Fruit fly (Drosophila melanogaster) whole organism, prepupa: ENCODE measurements around the gene CG32249.

ENCODE experiments used
- CG10631 ChIP-seq: fragments of 200-800 bp; sonication (Bioruptor generic); optimal IDR thresholded peaks from 2 replicates; lab custom pipeline; 2016; ENCODE audit warnings: missing biosample characterization, missing genetic modification characterization
- CG11294 ChIP-seq: fragments of 200-800 bp; sonication (Bioruptor generic); IDR thresholded peaks from 2 replicates; pipeline ENCODE4 v1.3.6; 2022; ENCODE audit warnings: missing biosample characterization, missing genetic modification characterization
- CG11762 ChIP-seq: fragments of 200-800 bp; sonication (Bioruptor generic); optimal IDR thresholded peaks from 3 replicates; lab custom pipeline; 2016; ENCODE audit warnings: missing biosample characterization, missing genetic modification characterization; ENCODE audit not compliant: insufficient read depth
- CG11902 ChIP-seq: fragments of 200-800 bp; sonication (Bioruptor generic); optimal IDR thresholded peaks from 3 replicates; lab custom pipeline; 2016; ENCODE audit warnings: missing biosample characterization, missing genetic modification characterization
- CG15336 ChIP-seq: fragments of 200-800 bp; sonication (Bioruptor generic); IDR thresholded peaks from 2 replicates; pipeline ENCODE4 v1.3.6; 2022; ENCODE audit warnings: missing biosample characterization, missing genetic modification characterization
- CG1621 ChIP-seq: fragments of 200-800 bp; sonication (Bioruptor generic); optimal IDR thresholded peaks from 3 replicates; lab custom pipeline; 2018; ENCODE audit warnings: missing biosample characterization, mild to moderate bottlenecking, missing genetic modification characterization
- CG16779 ChIP-seq: fragments of 200-800 bp; sonication (Bioruptor generic); optimal IDR thresholded peaks from 3 replicates; lab custom pipeline; 2017; ENCODE audit warnings: missing biosample characterization, mild to moderate bottlenecking, missing genetic modification characterization
- CG3032 ChIP-seq: fragments of 200-800 bp; optimal IDR thresholded peaks from 2 replicates; lab custom pipeline; 2019; ENCODE audit warnings: missing biosample characterization, mild to moderate bottlenecking, missing genetic modification characterization, moderate library complexity
- CG31627 ChIP-seq: fragments of 200-800 bp; sonication (Bioruptor generic); optimal IDR thresholded peaks from 3 replicates; lab custom pipeline; 2016; ENCODE audit warnings: missing biosample characterization, missing genetic modification characterization
- CG34406 ChIP-seq: fragments of 200-800 bp; sonication (Bioruptor generic); optimal IDR thresholded peaks from 3 replicates; lab custom pipeline; 2016; ENCODE audit warnings: missing biosample characterization, missing genetic modification characterization
- CG4318 ChIP-seq: fragments of 200-800 bp; sonication (Bioruptor generic); optimal IDR thresholded peaks from 3 replicates; lab custom pipeline; 2017; ENCODE audit warnings: missing biosample characterization, mild to moderate bottlenecking, missing genetic modification characterization
- CG6163 ChIP-seq: fragments of 200-800 bp; sonication (Bioruptor generic); IDR thresholded peaks from 3 replicates; pipeline ENCODE4 v1.3.6; 2022; ENCODE audit warnings: missing biosample characterization, missing genetic modification characterization
- CG6276 ChIP-seq: fragments of 200-800 bp; sonication (Bioruptor generic); optimal IDR thresholded peaks from 2 replicates; lab custom pipeline; 2017; ENCODE audit warnings: missing biosample characterization, mild to moderate bottlenecking, missing genetic modification characterization
- CG6792 ChIP-seq: fragments of 200-800 bp; sonication (Bioruptor generic); optimal IDR thresholded peaks from 3 replicates; lab custom pipeline; 2016; ENCODE audit warnings: missing biosample characterization, missing genetic modification characterization
- CG6808 ChIP-seq: fragments of 200-800 bp; sonication (Bioruptor generic); optimal IDR thresholded peaks from 3 replicates; lab custom pipeline; 2017; ENCODE audit warnings: missing biosample characterization, missing genetic modification characterization, mild to moderate bottlenecking, moderate library complexity, missing genetic modification reagents
- CG6854 ChIP-seq: fragments of 200-800 bp; sonication (Bioruptor generic); optimal IDR thresholded peaks from 2 replicates; lab custom pipeline; 2017; ENCODE audit warnings: missing biosample characterization, mild to moderate bottlenecking, missing genetic modification characterization
- CG7368 ChIP-seq: fragments of 200-800 bp; sonication (Bioruptor generic); optimal IDR thresholded peaks from 3 replicates; lab custom pipeline; 2016; ENCODE audit warnings: missing biosample characterization, missing genetic modification characterization
- CG8119 ChIP-seq: fragments of 200-800 bp; sonication (Bioruptor generic); IDR thresholded peaks from 3 replicates; pipeline ENCODE4 v1.3.6; 2022; ENCODE audit warnings: missing biosample characterization, missing genetic modification characterization
- CG8319 ChIP-seq: fragments of 200-800 bp; sonication (Bioruptor generic); optimal IDR thresholded peaks from 3 replicates; lab custom pipeline; 2016; ENCODE audit warnings: missing biosample characterization, missing genetic modification characterization
- CG8632 ChIP-seq: fragments of 200-800 bp; sonication (Bioruptor generic); optimal IDR thresholded peaks from 3 replicates; lab custom pipeline; 2016; ENCODE audit warnings: missing biosample characterization, missing genetic modification characterization
- Eip75B ChIP-seq: fragments of 200-800 bp; sonication (Bioruptor generic); optimal IDR thresholded peaks from 3 replicates; lab custom pipeline; 2016; ENCODE audit warnings: missing biosample characterization, missing genetic modification characterization
- Eip78C ChIP-seq: fragments of 200-800 bp; sonication (Bioruptor generic); peaks from one replicate; lab custom pipeline; 2016; ENCODE audit warnings: missing biosample characterization, missing genetic modification characterization
- Eip93F ChIP-seq: fragments of 200-800 bp; sonication (Bioruptor generic); optimal IDR thresholded peaks from 2 replicates; lab custom pipeline; 2016; ENCODE audit warnings: missing biosample characterization, mild to moderate bottlenecking, missing genetic modification characterization
- Ets21C ChIP-seq: fragments of 200-800 bp; sonication (Bioruptor generic); optimal IDR thresholded peaks from 3 replicates; lab custom pipeline; 2016; ENCODE audit warnings: missing biosample characterization, missing genetic modification characterization
- Hr38 ChIP-seq: sonication (Bioruptor generic); optimal IDR thresholded peaks from 2 replicates; lab custom pipeline; 2016; ENCODE audit warnings: missing biosample characterization, missing genetic modification characterization
- Hr39 ChIP-seq: fragments of 200-800 bp; sonication (Bioruptor generic); optimal IDR thresholded peaks from 2 replicates; lab custom pipeline; 2016; ENCODE audit warnings: missing biosample characterization, missing genetic modification characterization
- Hr4 ChIP-seq: fragments of 200-800 bp; sonication (Bioruptor generic); optimal IDR thresholded peaks from 3 replicates; lab custom pipeline; 2016; ENCODE audit warnings: missing biosample characterization, missing genetic modification characterization
- Lpt ChIP-seq: fragments of 200-800 bp; sonication (Bioruptor generic); optimal IDR thresholded peaks from 3 replicates; lab custom pipeline; 2016; ENCODE audit warnings: missing biosample characterization, missing genetic modification characterization
- Met ChIP-seq: fragments of 200-800 bp; sonication (Bioruptor generic); optimal IDR thresholded peaks from 3 replicates; lab custom pipeline; 2016; ENCODE audit warnings: missing biosample characterization, missing genetic modification characterization
- OdsH ChIP-seq: fragments of 200-800 bp; sonication (Bioruptor generic); optimal IDR thresholded peaks from 3 replicates; lab custom pipeline; 2016; ENCODE audit warnings: missing biosample characterization, missing genetic modification characterization
- Smox ChIP-seq: fragments of 200-800 bp; sonication (Bioruptor generic); optimal IDR thresholded peaks from 3 replicates; lab custom pipeline; 2016; ENCODE audit warnings: missing biosample characterization, missing genetic modification characterization
- Sox102F ChIP-seq: fragments of 200-800 bp; sonication (Bioruptor generic); optimal IDR thresholded peaks from 2 replicates; lab custom pipeline; 2016; ENCODE audit warnings: missing biosample characterization, mild to moderate bottlenecking, missing genetic modification characterization
- Sox14 ChIP-seq: fragments of 200-800 bp; sonication (Bioruptor generic); optimal IDR thresholded peaks from 3 replicates; lab custom pipeline; 2016; ENCODE audit warnings: missing biosample characterization, missing genetic modification characterization
- Sox15 ChIP-seq: fragments of 200-800 bp; sonication (Bioruptor generic); optimal IDR thresholded peaks from 3 replicates; lab custom pipeline; 2016; ENCODE audit warnings: missing biosample characterization, missing genetic modification characterization
- achi ChIP-seq: fragments of 200-800 bp; sonication (Bioruptor generic); optimal IDR thresholded peaks from 3 replicates; lab custom pipeline; 2016; ENCODE audit warnings: missing biosample characterization, missing genetic modification characterization
- dac ChIP-seq: fragments of 200-800 bp; sonication (Bioruptor generic); optimal IDR thresholded peaks from 2 replicates; lab custom pipeline; 2017; ENCODE audit warnings: missing biosample characterization, mild to moderate bottlenecking, missing genetic modification characterization
- dsx ChIP-seq: fragments of 200-800 bp; optimal IDR thresholded peaks from 3 replicates; lab custom pipeline; 2019; ENCODE audit warnings: missing biosample characterization, mild to moderate bottlenecking, missing genetic modification characterization, moderate library complexity; ENCODE audit not compliant: poor library complexity, severe bottlenecking
- esn ChIP-seq: fragments of 200-800 bp; sonication (Bioruptor generic); optimal IDR thresholded peaks from 2 replicates; lab custom pipeline; 2016; ENCODE audit warnings: missing biosample characterization, mild to moderate bottlenecking, missing genetic modification characterization, moderate library complexity
- fkh ChIP-seq: fragments of 200-800 bp; sonication (Bioruptor generic); optimal IDR thresholded peaks from 3 replicates; lab custom pipeline; 2017; ENCODE audit warnings: missing biosample characterization, mild to moderate bottlenecking, missing genetic modification characterization, moderate library complexity
- lz ChIP-seq: fragments of 200-800 bp; sonication (Bioruptor generic); optimal IDR thresholded peaks from 3 replicates; lab custom pipeline; 2016; ENCODE audit warnings: missing biosample characterization, missing genetic modification characterization
- net ChIP-seq: fragments of 200-800 bp; sonication (Bioruptor generic); optimal IDR thresholded peaks from 3 replicates; lab custom pipeline; 2016; ENCODE audit warnings: missing biosample characterization, missing genetic modification characterization
- pdm3 ChIP-seq: fragments of 200-800 bp; sonication (Bioruptor generic); optimal IDR thresholded peaks from 3 replicates; lab custom pipeline; 2016; ENCODE audit warnings: missing biosample characterization, missing genetic modification characterization
- salr ChIP-seq, 2 experiments: fragments of 200-800 bp; sonication (Bioruptor generic); optimal IDR thresholded peaks; 3 replicates each; lab custom pipeline; 2016 to 2018; ENCODE audit warnings: missing biosample characterization in 2 of 2, missing genetic modification characterization in 2 of 2, mild to moderate bottlenecking in 1 of 2
- ss ChIP-seq, 2 experiments: fragments of 200-800 bp; sonication (Bioruptor generic); optimal IDR thresholded peaks; 2 replicates in 1 of 2; 3 replicates in 1 of 2; lab custom pipeline; 2017 to 2018; ENCODE audit warnings: mild to moderate bottlenecking in 2 of 2, missing biosample characterization in 2 of 2, missing genetic modification characterization in 2 of 2, moderate library complexity in 1 of 2
- svp ChIP-seq: fragments of 200-800 bp; sonication (Bioruptor generic); peaks from one replicate; lab custom pipeline; 2016; ENCODE audit warnings: missing biosample characterization, missing genetic modification characterization

The CG32249 gene

DNA sequence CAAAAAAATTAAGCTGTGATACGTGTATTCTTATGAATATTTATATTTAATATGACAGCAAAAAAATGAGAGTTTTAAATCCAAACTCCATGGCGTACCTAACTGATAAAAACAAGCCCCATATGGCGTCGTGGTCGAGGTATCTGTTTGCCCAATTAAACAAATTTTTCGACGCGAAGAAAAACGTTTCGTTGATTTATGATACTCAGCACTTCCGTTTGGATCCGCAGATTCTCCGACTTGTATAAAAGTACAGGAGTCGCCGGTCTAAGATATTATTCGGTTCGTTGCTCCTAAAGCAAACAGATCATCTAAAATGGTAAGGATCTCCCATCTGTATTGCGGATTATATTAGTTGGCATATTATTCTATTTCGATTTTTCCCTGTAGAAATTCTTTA is 1.6 kb downstream of the CG32249 start, which contains the start of gene CG32248:
Gene CG32248, plus strand, starts transcription at position 301 of the 400 bp plus-strand sequence.
- TF ChIP-seq Eip93F (GFP tag; lab: Kevin White, UChicago) (no peak), lz (no peak), Sox102F (GFP tag; lab: Kevin White, UChicago) (no peak), CG10631 (GFP tag; lab: Kevin White, UChicago) (no peak), ss (GFP tag; optimal IDR thresholded peaks at IDR 0.05; lab: Kevin White, UChicago) (no peak), Smox (no peak), Hr4 (GFP tag; lab: Kevin White, UChicago) (no peak), Ets21C (GFP tag; lab: Kevin White, UChicago) (no peak), CG3032 (tag; lab: Kevin White, UChicago) (no peak), CG8319 (GFP tag; lab: Kevin White, UChicago) (no peak), Eip75B (no peak)

DNA sequence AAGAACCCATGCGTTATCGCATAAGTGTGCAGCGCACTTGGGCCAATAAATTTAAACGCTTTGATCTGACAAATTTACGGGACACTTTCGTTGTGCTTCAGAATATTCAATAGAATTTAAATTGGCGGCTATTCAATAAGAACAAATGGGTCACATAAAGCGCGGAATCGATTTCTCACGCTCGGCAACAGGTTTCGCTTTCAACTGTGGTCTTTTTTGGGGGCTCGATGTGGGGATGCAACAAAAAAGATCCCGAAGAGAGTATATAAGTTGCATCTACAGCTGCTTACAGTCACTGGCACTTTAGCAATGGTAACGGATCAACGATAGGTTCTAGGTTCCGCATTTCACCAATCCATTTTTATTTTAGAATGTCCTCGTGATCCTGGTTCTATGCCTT is 3.0 kb downstream of the CG32249 start, which contains the start of gene CG11349:
Gene CG11349, plus strand, starts transcription at position 301 of the 400 bp plus-strand sequence.
- TF ChIP-seq CG1621 (tag; lab: Kevin White, UChicago) = no peak
- TF ChIP-seq Sox102F (GFP tag; lab: Kevin White, UChicago) = no peak
- TF ChIP-seq CG11294 = no peak
- no peak for TF ChIP-seq CG4318 (GFP tag; lab: Kevin White, UChicago)
- no peak for TF ChIP-seq CG11762 (GFP tag; lab: Kevin White, UChicago)
- no peak for TF ChIP-seq dsx (GFP tag; lab: Kevin White, UChicago)
- TF ChIP-seq fkh (GFP tag; lab: Kevin White, UChicago) = no peak
- no peak for TF ChIP-seq CG6808
- TF ChIP-seq ss (GFP tag; optimal IDR thresholded peaks at IDR 0.05; lab: Kevin White, UChicago) = no peak
- TF ChIP-seq CG6163 (GFP tag; lab: Robert Waterston, UW) = no peak
- TF ChIP-seq CG6276 (GFP tag; lab: Kevin White, UChicago) = no peak
- TF ChIP-seq svp = no peak
- no peak for TF ChIP-seq CG15336 (GFP tag; lab: Robert Waterston, UW)

DNA sequence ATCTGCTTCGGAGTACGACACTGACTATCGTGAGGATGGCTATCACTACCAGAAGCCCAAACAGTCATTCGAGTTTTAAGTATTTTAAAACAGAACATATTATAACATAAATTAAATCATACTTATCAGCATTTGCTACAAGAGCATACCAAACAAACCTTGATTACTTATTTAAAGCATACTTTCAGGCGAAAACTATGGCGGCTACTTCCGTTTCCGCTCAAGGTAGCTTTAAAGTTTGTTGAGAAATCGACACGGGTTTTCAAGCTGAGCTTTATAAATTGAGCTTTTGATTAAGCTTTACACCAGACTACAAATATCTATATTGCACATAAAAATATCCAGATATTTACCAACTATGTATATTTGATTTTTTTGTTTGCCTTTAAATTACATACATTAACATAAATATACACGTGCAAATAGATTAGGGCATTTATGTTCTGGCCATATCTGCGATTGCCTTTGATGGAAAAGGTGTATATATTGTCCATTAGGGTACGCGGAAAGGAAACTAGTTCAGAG is 5.2 kb downstream of the CG32249 start:
- no peak for TF ChIP-seq CG6854 (GFP tag; lab: Kevin White, UChicago)
- peak; percentile 33 for TF ChIP-seq CG8319 (GFP tag; lab: Kevin White, UChicago)
- TF ChIP-seq Sox14 (GFP tag; lab: Kevin White, UChicago) = no peak
- peak; percentile 71 for TF ChIP-seq net (GFP tag; lab: Kevin White, UChicago)
- peak; percentile 23; the same call in 1 of the 3 replicates for TF ChIP-seq CG8119 (GFP tag; lab: Robert Waterston, UW)
- peak; percentile 28 for TF ChIP-seq CG6276 (GFP tag; lab: Kevin White, UChicago)
- TF ChIP-seq Ets21C (GFP tag; lab: Kevin White, UChicago) = no peak
- TF ChIP-seq Eip78C (GFP tag; lab: Kevin White, UChicago) = peak; percentile 90
- TF ChIP-seq CG11902 (GFP tag; lab: Kevin White, UChicago) = no peak
- TF ChIP-seq CG8632 (GFP tag; lab: Kevin White, UChicago) = peak; percentile 47
- peak; percentile 37 for TF ChIP-seq Met (GFP tag; lab: Kevin White, UChicago)
- TF ChIP-seq Hr4 (GFP tag; lab: Kevin White, UChicago) = peak; percentile 61
- no peak for TF ChIP-seq CG31627 (GFP tag; lab: Kevin White, UChicago)
- TF ChIP-seq pdm3 = peak; percentile 60
- TF ChIP-seq CG7368 (GFP tag; lab: Kevin White, UChicago) = peak; percentile 36
- TF ChIP-seq CG4318 (GFP tag; lab: Kevin White, UChicago) = no peak
- TF ChIP-seq CG34406 (GFP tag; lab: Kevin White, UChicago) = peak; percentile 49
- TF ChIP-seq CG6792 (GFP tag; lab: Kevin White, UChicago) = peak; percentile 6
- peak; percentile 23 for TF ChIP-seq lz
- peak; percentile 14 for TF ChIP-seq CG6808
- peak in 1 of 2 experiments; percentile 35 for TF ChIP-seq salr (GFP tag; optimal IDR thresholded peaks at IDR 0.05; lab: Kevin White, UChicago)
- no peak for TF ChIP-seq CG10631 (GFP tag; lab: Kevin White, UChicago)
- peak; percentile 22 for TF ChIP-seq CG16779
- TF ChIP-seq OdsH (GFP tag; lab: Kevin White, UChicago) = peak; percentile 50
- no peak for TF ChIP-seq dsx (GFP tag; lab: Kevin White, UChicago)
- TF ChIP-seq CG11294 = no peak
- TF ChIP-seq Smox = peak; percentile 17
- TF ChIP-seq dac (GFP tag; lab: Kevin White, UChicago) = peak; percentile 46
- TF ChIP-seq Sox15 = no peak
- TF ChIP-seq Eip93F (GFP tag; lab: Kevin White, UChicago) = no peak
- TF ChIP-seq achi = peak; percentile 52
- no peak for TF ChIP-seq Hr38 (GFP tag; lab: Kevin White, UChicago)
- TF ChIP-seq CG1621 (tag; lab: Kevin White, UChicago) = no peak
- TF ChIP-seq CG6163 (GFP tag; lab: Robert Waterston, UW) = peak; percentile 82
- no peak for TF ChIP-seq esn
- TF ChIP-seq Hr39 (GFP tag; lab: Kevin White, UChicago) = no peak
- no peak for TF ChIP-seq Lpt (GFP tag; lab: Kevin White, UChicago)
- TF ChIP-seq fkh (GFP tag; lab: Kevin White, UChicago) = no peak
